Worm (Caenorhabditis elegans) whole organism, mixed stage, embryonic: Measurements from ENCODE around the gene Y116A8A.2.
"Not testable (repeated sequence)": the region's sequence is repeated elsewhere in the genome, so short reads cannot be mapped to it uniquely, and the experiment has no call there.

Experiments
- M03D4.4 ChIP-seq: sonication (generic microtip); optimal IDR thresholded peaks from 2 replicates; lab custom pipeline; 2017; ENCODE audit warnings: mild to moderate bottlenecking, missing genetic modification characterization, missing compliant biosample characterization
- bed-3 ChIP-seq: fragments of 200-800 bp; sonication (Bioruptor generic); optimal IDR thresholded peaks from 3 replicates; lab custom pipeline; 2018; ENCODE audit warnings: mild to moderate bottlenecking, missing genetic modification characterization, moderate library complexity, missing compliant biosample characterization
- blmp-1 ChIP-seq: fragments of 150-350 bp; optimal IDR thresholded peaks from 2 replicates; lab custom pipeline; 2014; ENCODE audit warnings: missing biosample characterization, missing genetic modification characterization
- ceh-39 ChIP-seq: fragments of 150-350 bp; optimal IDR thresholded peaks from 2 replicates; lab custom pipeline; 2014; ENCODE audit warnings: missing biosample characterization, missing genetic modification characterization
- ceh-43 ChIP-seq: fragments of 200-800 bp; sonication (Bioruptor generic); optimal IDR thresholded peaks from 2 replicates; lab custom pipeline; 2018; ENCODE audit warnings: mild to moderate bottlenecking, missing genetic modification characterization, moderate library complexity, missing compliant biosample characterization
- ceh-83 ChIP-seq: fragments of 200-800 bp; sonication (Bioruptor generic); optimal IDR thresholded peaks from 2 replicates; lab custom pipeline; 2018; ENCODE audit warnings: mild to moderate bottlenecking, missing genetic modification characterization, missing compliant biosample characterization
- ces-1 ChIP-seq: fragments of 150-350 bp; optimal IDR thresholded peaks from 2 replicates; lab custom pipeline; 2014; ENCODE audit warnings: missing biosample characterization, missing genetic modification reagents, missing genetic modification characterization
- cnd-1 ChIP-seq: fragments of 200-800 bp; sonication (Bioruptor generic); optimal IDR thresholded peaks from 2 replicates; lab custom pipeline; 2018; ENCODE audit warnings: mild to moderate bottlenecking, missing genetic modification characterization, missing compliant biosample characterization
- drap-1 ChIP-seq: fragments of 200-800 bp; sonication (Bioruptor generic); optimal IDR thresholded peaks from 3 replicates; lab custom pipeline; 2018; ENCODE audit warnings: mild to moderate bottlenecking, missing genetic modification characterization, missing compliant biosample characterization
- elt-1 ChIP-seq: sonication (generic microtip); optimal IDR thresholded peaks from 2 replicates; lab custom pipeline; 2017; ENCODE audit warnings: missing genetic modification characterization, mild to moderate bottlenecking, missing compliant biosample characterization, antibody characterized with exemption, moderate library complexity, borderline replicate concordance; ENCODE audit not compliant: insufficient read depth
- elt-3 ChIP-seq: fragments of 150-350 bp; optimal IDR thresholded peaks from 2 replicates; lab custom pipeline; 2014; ENCODE audit warnings: missing biosample characterization, missing genetic modification characterization
- flh-1 ChIP-seq: fragments of 200-800 bp; sonication (Bioruptor generic); optimal IDR thresholded peaks from 2 replicates; lab custom pipeline; 2018; ENCODE audit warnings: mild to moderate bottlenecking, missing genetic modification characterization, moderate library complexity, missing compliant biosample characterization
- ham-2 ChIP-seq: fragments of 200-800 bp; sonication (Bioruptor generic); optimal IDR thresholded peaks from 2 replicates; lab custom pipeline; 2018; ENCODE audit warnings: mild to moderate bottlenecking, missing genetic modification characterization, missing compliant biosample characterization
- hlh-1 ChIP-seq: fragments of 150-350 bp; optimal IDR thresholded peaks from 2 replicates; lab custom pipeline; 2014; ENCODE audit warnings: missing biosample characterization, missing genetic modification reagents, missing genetic modification characterization
- lin-13 ChIP-seq: fragments of 150-350 bp; optimal IDR thresholded peaks from 2 replicates; lab custom pipeline; 2014; ENCODE audit warnings: missing biosample characterization, missing genetic modification characterization
- lin-32 ChIP-seq: fragments of 200-800 bp; sonication (Bioruptor generic); optimal IDR thresholded peaks from 2 replicates; lab custom pipeline; 2018; ENCODE audit warnings: mild to moderate bottlenecking, missing genetic modification characterization, missing compliant biosample characterization
- lsy-2 ChIP-seq: fragments of 150-350 bp; optimal IDR thresholded peaks from 2 replicates; lab custom pipeline; 2014; ENCODE audit warnings: missing biosample characterization, missing genetic modification characterization
- mab-5 ChIP-seq: fragments of 150-350 bp; optimal IDR thresholded peaks from 2 replicates; lab custom pipeline; 2014; ENCODE audit warnings: missing biosample characterization, missing genetic modification characterization
- mls-2 ChIP-seq: sonication (generic microtip); optimal IDR thresholded peaks from 2 replicates; lab custom pipeline; 2016; ENCODE audit warnings: mild to moderate bottlenecking, missing genetic modification characterization, moderate library complexity, missing compliant biosample characterization
- nhr-12 ChIP-seq: fragments of 150-350 bp; optimal IDR thresholded peaks from 2 replicates; lab custom pipeline; 2014; ENCODE audit warnings: missing biosample characterization, missing genetic modification characterization
- nhr-237 ChIP-seq: fragments of 150-350 bp; optimal IDR thresholded peaks from 2 replicates; lab custom pipeline; 2014; ENCODE audit warnings: missing biosample characterization, missing genetic modification characterization
- nhr-28 ChIP-seq: fragments of 150-350 bp; optimal IDR thresholded peaks from 2 replicates; lab custom pipeline; 2014; ENCODE audit warnings: missing biosample characterization, missing genetic modification characterization
- nhr-76 ChIP-seq: sonication (generic microtip); optimal IDR thresholded peaks from 2 replicates; lab custom pipeline; 2017; ENCODE audit warnings: missing biosample characterization, missing genetic modification characterization
- pha-4 ChIP-seq: fragments of 150-350 bp; optimal IDR thresholded peaks from 2 replicates; lab custom pipeline; 2018; ENCODE audit warnings: missing biosample characterization, missing genetic modification reagents, missing genetic modification characterization
- sem-2 ChIP-seq: fragments of 200-800 bp; sonication (Bioruptor generic); optimal IDR thresholded peaks from 2 replicates; lab custom pipeline; 2018; ENCODE audit warnings: mild to moderate bottlenecking, missing genetic modification characterization, missing compliant biosample characterization
- snpc-4 ChIP-seq: fragments of 150-350 bp; optimal IDR thresholded peaks from 2 replicates; lab custom pipeline; 2014; ENCODE audit warnings: missing biosample characterization, missing genetic modification characterization
- sptf-1 ChIP-seq: sonication (generic microtip); optimal IDR thresholded peaks from 2 replicates; lab custom pipeline; 2017; ENCODE audit warnings: mild to moderate bottlenecking, missing genetic modification characterization, moderate library complexity, missing compliant biosample characterization
- tbx-8 ChIP-seq: fragments of 200-800 bp; sonication (Bioruptor generic); optimal IDR thresholded peaks from 2 replicates; lab custom pipeline; 2018; ENCODE audit warnings: mild to moderate bottlenecking, missing genetic modification characterization, moderate library complexity, missing compliant biosample characterization
- unc-120 ChIP-seq: sonication (generic microtip); optimal IDR thresholded peaks from 2 replicates; lab custom pipeline; 2017; ENCODE audit warnings: missing genetic modification characterization, missing compliant biosample characterization; ENCODE audit not compliant: poor library complexity, severe bottlenecking
- unc-62 ChIP-seq: fragments of 150-350 bp; optimal IDR thresholded peaks from 2 replicates; lab custom pipeline; 2014; ENCODE audit warnings: missing biosample characterization, missing genetic modification reagents, missing genetic modification characterization

Y116A8A.2 gene

ce11 chrIV:16845376-16845775 lies 31.7 kb upstream of the Y116A8A.2 start:
- TF ChIP-seq lsy-2 (tag; lab: Kevin White, UChicago) = peak; percentile 75

DNA sequence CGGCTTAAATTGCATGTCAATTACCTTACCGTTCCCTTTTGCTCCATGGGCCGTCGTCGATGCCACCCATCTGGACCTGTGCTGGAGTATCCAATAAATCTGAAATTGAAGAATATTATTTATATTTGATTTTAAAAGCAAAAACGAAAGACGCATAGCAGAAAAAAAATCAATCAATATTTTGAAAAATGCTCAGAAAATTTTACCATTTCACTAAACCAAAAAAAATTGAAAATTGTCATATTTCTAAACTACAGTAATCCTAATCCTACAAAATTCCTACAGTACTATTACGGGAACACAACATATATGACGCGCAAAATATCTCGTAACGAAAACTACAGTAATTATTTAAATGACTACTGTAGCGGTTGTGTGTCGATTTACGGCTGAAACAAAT lies 29.1 kb upstream of the Y116A8A.2 start, which contains the start of gene Y116A8A.150:
Gene Y116A8A.150 (minus strand): TSS at position 101 of the 400 bp plus-strand sequence.
- not testable (repeated sequence) for TF ChIP-seq mab-5 (tag; lab: Kevin White, UChicago); flh-1 (GFP tag; lab: Kevin White, UChicago); nhr-12

- no peak for TF ChIP-seq elt-3 (tag; lab: Kevin White, UChicago)
- TF ChIP-seq lin-13 = no peak
- no peak for TF ChIP-seq drap-1 (GFP tag; lab: Kevin White, UChicago)
- no peak for TF ChIP-seq nhr-237
- no peak for TF ChIP-seq pha-4 (tag; lab: Kevin White, UChicago)
- TF ChIP-seq snpc-4 (tag; lab: Kevin White, UChicago) = no peak
- no peak for TF ChIP-seq nhr-12
- no peak for TF ChIP-seq nhr-76
Measured at ce11 chrIV:16831366-16831765, 17.6 kb upstream of the Y116A8A.2 start, which contains the start of gene clec-194. clec-194 (plus strand) TSS chrIV:16831666.

- TF ChIP-seq mls-2 (tag; lab: Kevin White, UChicago) = no peak
- no peak for TF ChIP-seq drap-1 (GFP tag; lab: Kevin White, UChicago)
- no peak for TF ChIP-seq nhr-12
- TF ChIP-seq ceh-83 (GFP tag; lab: Kevin White, UChicago) = no peak
Measured at ce11 chrIV:16829896-16830295, 16.2 kb upstream of the Y116A8A.2 start, which contains the start of gene Y116A8A.7. Y116A8A.7 (plus strand) TSS chrIV:16830196.

ce11 chrIV:16828698-16829097 lies 15.0 kb upstream of the Y116A8A.2 start, which contains the start of gene Y116A8A.6:
Y116A8A.6 (minus strand) TSS chrIV:16828798.
- TF ChIP-seq nhr-237 (no peak), sptf-1 (tag; lab: Kevin White, UChicago) (no peak), drap-1 (GFP tag; lab: Kevin White, UChicago) (no peak), snpc-4 (tag; lab: Kevin White, UChicago) (no peak), lsy-2 (tag; lab: Kevin White, UChicago) (no peak), ceh-43 (GFP tag; lab: Kevin White, UChicago) (no peak), hlh-1 (tag; lab: Kevin White, UChicago) (no peak), ceh-39 (tag; lab: Kevin White, UChicago) (no peak), cnd-1 (tag; lab: Kevin White, UChicago) (no peak)
- TF ChIP-seq, all 35 proteins: peak for 0

- no peak for TF ChIP-seq M03D4.4 (tag; lab: Kevin White, UChicago)
- TF ChIP-seq cnd-1 (tag; lab: Kevin White, UChicago) = no peak
- TF ChIP-seq sem-2 (GFP tag; lab: Kevin White, UChicago) = no peak
- TF ChIP-seq unc-62 (GFP tag; lab: Kevin White, UChicago) = no peak
- TF ChIP-seq nhr-28 (tag; lab: Kevin White, UChicago) = no peak
- TF ChIP-seq ceh-83 (GFP tag; lab: Kevin White, UChicago) = no peak
- no peak for TF ChIP-seq nhr-12
- no peak for TF ChIP-seq hlh-1 (tag; lab: Kevin White, UChicago)
- TF ChIP-seq ceh-39 (tag; lab: Kevin White, UChicago) = no peak
- no peak for TF ChIP-seq lin-13
- TF ChIP-seq drap-1 (GFP tag; lab: Kevin White, UChicago) = no peak
- TF ChIP-seq, all 35 proteins: peak for 0
Measured at ce11 chrIV:16822529-16822928, 8.8 kb upstream of the Y116A8A.2 start, which contains the start of gene Y116A8A.4. Y116A8A.4 (plus strand) TSS chrIV:16822829.

DNA sequence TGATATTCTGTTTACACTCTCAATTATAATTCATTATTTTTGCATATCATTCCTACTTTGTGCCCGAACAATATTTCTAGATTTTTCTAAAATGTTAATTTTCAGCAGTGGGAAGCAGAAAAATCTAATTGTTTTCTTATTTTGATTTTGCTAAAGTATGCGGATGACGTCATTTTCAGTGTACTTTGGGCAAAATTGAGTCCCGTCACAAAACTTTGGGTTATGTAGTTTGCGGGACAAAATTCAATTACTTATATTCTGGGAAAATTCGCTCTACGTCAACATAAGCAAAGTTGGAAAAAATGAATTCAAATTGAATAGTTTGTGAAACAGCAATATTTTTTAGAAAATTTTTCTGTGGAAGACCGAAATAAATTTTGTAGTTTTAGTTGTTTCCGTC lies 1.6 kb downstream of the Y116A8A.2 start:
- no peak for TF ChIP-seq flh-1 (GFP tag; lab: Kevin White, UChicago)
- TF ChIP-seq nhr-28 (tag; lab: Kevin White, UChicago) = no peak
- no peak for TF ChIP-seq ceh-39 (tag; lab: Kevin White, UChicago)
- peak; percentile 43 for TF ChIP-seq ces-1 (GFP tag; lab: Kevin White, UChicago)
- TF ChIP-seq unc-120 (tag; lab: Kevin White, UChicago) = no peak

DNA sequence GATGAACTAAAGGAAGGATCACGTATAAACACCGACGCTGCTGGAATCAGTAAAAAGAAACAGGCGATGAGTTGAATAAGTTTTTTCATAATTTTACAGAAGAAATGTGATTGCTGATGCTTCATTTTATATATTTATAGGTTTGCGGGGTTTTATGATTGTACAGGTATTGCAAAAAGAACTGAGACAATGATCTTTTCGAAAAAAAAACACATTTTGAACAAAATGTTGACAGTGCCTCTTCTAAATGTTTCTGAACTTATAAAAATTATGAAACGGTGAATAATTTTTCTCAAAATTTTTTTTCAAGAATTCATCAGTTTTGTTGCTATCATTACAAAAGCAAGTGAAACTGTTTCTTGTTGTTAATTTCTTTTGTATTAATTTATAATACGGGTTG lies 7.4 kb downstream of the Y116A8A.2 start, which contains the start of gene clec-193:
Gene clec-193 (minus strand): TSS at position 101 of the 400 bp plus-strand sequence.
- no peak for TF ChIP-seq blmp-1 (tag; lab: Kevin White, UChicago)
- no peak for TF ChIP-seq elt-1
- no peak for TF ChIP-seq unc-120 (tag; lab: Kevin White, UChicago)
- no peak for TF ChIP-seq ham-2
- TF ChIP-seq bed-3 (GFP tag; lab: Kevin White, UChicago) = no peak
- no peak for TF ChIP-seq lin-32 (GFP tag; lab: Kevin White, UChicago)
- no peak for TF ChIP-seq nhr-12
- no peak for TF ChIP-seq tbx-8 (GFP tag; lab: Kevin White, UChicago)
- TF ChIP-seq, all 35 proteins: peak for 0
